Worm (Caenorhabditis elegans): ENCODE data around the gene fbxa-4.

ce11 chrII:2417889-2418288, 2.6 kb upstream of the fbxa-4 start, which contains the start of the genes F42G2.5 and F42G2.7:
- TF ChIP-seq nhr-10 (tag; optimal IDR thresholded peaks at IDR 0.05) (no peak), jun-1 (tag; optimal IDR thresholded peaks at IDR 0.05) (no peak), saeg-2 (GFP tag; IDR thresholded peaks at IDR 0.05) (no peak), fos-1 (tag; optimal IDR thresholded peaks at IDR 0.05) (no peak), nhr-76 (tag; optimal IDR thresholded peaks at IDR 0.05) (no peak), lsy-2 (tag; optimal IDR thresholded peaks at IDR 0.05) (no peak), T20F7.1 (GFP tag; optimal IDR thresholded peaks at IDR 0.05) (no peak)
